Worm (Caenorhabditis elegans) whole organism, midembryonic: ENCODE measurements around the gene csb-1.

Experiments
- T22C8.4 ChIP-seq: fragments of 200-800 bp; sonication (Bioruptor generic); IDR thresholded peaks from 2 replicates; pipeline ENCODE4 v1.3.6; 2022; ENCODE audit warnings: missing genetic modification characterization, missing compliant biosample characterization
- cog-1 ChIP-seq: sonication (generic microtip); optimal IDR thresholded peaks from 2 replicates; lab custom pipeline; 2016; ENCODE audit warnings: missing genetic modification characterization, missing compliant biosample characterization
- flt-1 ChIP-seq: fragments of 200-800 bp; sonication (Bioruptor generic); IDR thresholded peaks from 2 replicates; pipeline ENCODE4 v1.3.6; 2022; ENCODE audit warnings: missing genetic modification characterization, missing compliant biosample characterization
- klf-2 ChIP-seq: fragments of 200-800 bp; sonication (Bioruptor generic); conservative IDR thresholded peaks from 2 replicates; pipeline ENCODE4 v1.3.6; 2022; ENCODE audit warnings: missing genetic modification reagents, missing genetic modification characterization, missing compliant biosample characterization
- med-1 ChIP-seq: sonication (generic microtip); optimal IDR thresholded peaks from 2 replicates; lab custom pipeline; 2017; ENCODE audit warnings: missing genetic modification characterization, mild to moderate bottlenecking, missing compliant biosample characterization, antibody characterized with exemption, missing genetic modification reagents; ENCODE audit not compliant: insufficient read depth
- ref-1 ChIP-seq: fragments of 200-800 bp; sonication (Bioruptor generic); conservative IDR thresholded peaks from 2 replicates; pipeline ENCODE4 v1.3.6; 2022; ENCODE audit warnings: missing genetic modification reagents, missing genetic modification characterization, missing compliant biosample characterization
- tab-1 ChIP-seq: fragments of 200-800 bp; sonication (Bioruptor generic); IDR thresholded peaks from 2 replicates; pipeline ENCODE4 v1.3.6; 2022; ENCODE audit warnings: missing genetic modification characterization, missing compliant biosample characterization
- ztf-23 ChIP-seq: fragments of 200-800 bp; sonication (Bioruptor generic); IDR thresholded peaks from 2 replicates; pipeline ENCODE4 v1.3.6; 2022; ENCODE audit warnings: missing genetic modification reagents, missing genetic modification characterization, missing compliant biosample characterization
- ztf-29 ChIP-seq: fragments of 200-800 bp; sonication (Bioruptor generic); IDR thresholded peaks from 2 replicates; pipeline ENCODE4 v1.3.6; 2022; ENCODE audit warnings: missing genetic modification reagents, missing genetic modification characterization, missing compliant biosample characterization

csb-1 gene

ce11 chrX:15878785-15879184 lies 13.1 kb upstream of the csb-1 start, which contains the start of gene gmeb-2:
Gene gmeb-2 (plus strand): TSS chrX:15879085.
- TF ChIP-seq flt-1 (GFP tag; lab: Robert Waterston, UW) = no peak
- TF ChIP-seq med-1 = no peak
- TF ChIP-seq ref-1 (GFP tag; lab: Robert Waterston, UW) = no peak

- TF ChIP-seq T22C8.4 (GFP tag; lab: Robert Waterston, UW) (no peak), ztf-23 (GFP tag; lab: Robert Waterston, UW) (0 out of 2 replicates have a peak, but pooled peaks have one; percentile 62), flt-1 (GFP tag; lab: Robert Waterston, UW) (no peak), tab-1 (GFP tag; lab: Robert Waterston, UW) (0 out of 2 replicates have a peak, but pooled peaks have one; percentile 51)
Observed at ce11 chrX:15876936-15877335, 11.2 kb upstream of the csb-1 start.

DNA sequence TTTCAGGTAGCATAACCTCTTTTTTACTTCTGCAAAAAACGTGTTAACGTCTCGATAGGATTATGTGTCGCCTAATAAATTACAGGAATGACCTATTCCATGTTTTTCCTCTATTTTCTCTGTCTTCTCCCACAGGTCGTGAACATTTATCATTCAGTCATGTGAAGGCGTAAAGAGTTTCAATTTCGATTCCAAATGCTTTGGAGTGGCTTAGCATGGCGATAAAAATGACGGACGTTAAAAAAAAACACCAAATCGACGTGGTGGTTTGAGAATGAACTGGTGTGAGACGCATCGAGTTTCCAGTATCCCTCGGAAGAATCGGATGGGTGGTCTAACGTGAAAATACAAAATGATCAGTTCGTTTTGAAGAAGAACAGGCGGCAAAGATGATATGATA lies 3.9 kb upstream of the csb-1 start:
- TF ChIP-seq T22C8.4 (GFP tag; lab: Robert Waterston, UW) (no peak), tab-1 (GFP tag; lab: Robert Waterston, UW) (no peak), klf-2 (no peak), cog-1 (tag; lab: Kevin White, UChicago) (no peak), ztf-23 (GFP tag; lab: Robert Waterston, UW) (no peak), ztf-29 (GFP tag; lab: Robert Waterston, UW) (no peak), med-1 (no peak), flt-1 (GFP tag; lab: Robert Waterston, UW) (no peak), ref-1 (GFP tag; lab: Robert Waterston, UW) (no peak)

DNA sequence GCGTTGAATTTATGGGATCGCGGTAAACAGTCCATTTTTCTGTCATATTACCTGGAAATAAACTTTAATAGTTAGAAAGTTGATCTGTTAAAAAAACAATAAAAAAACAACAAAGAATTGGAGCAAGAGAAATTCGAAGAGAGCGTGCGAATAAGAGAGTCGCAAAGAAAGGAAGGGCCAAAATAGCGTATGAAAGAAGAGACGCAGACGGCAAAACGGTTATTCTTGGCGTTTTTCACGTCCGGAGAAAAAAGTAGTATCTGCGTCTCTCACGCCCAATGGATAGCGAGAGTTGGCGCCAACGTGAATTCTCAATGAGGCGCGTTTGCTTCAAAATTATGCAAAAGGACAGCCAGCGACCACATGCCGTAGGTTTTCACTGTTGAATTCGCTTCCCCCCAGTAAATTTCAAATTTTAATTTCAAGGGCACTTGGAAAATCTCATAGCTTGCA lies 5.1 kb downstream of the csb-1 start, which contains the start of gene F53H4.6:
F53H4.6 (minus strand) TSS at position 51 of the 453 bp plus-strand sequence.
- TF ChIP-seq ztf-29 (GFP tag; lab: Robert Waterston, UW) = no peak
- no peak for TF ChIP-seq cog-1 (tag; lab: Kevin White, UChicago)
- TF ChIP-seq ztf-23 (GFP tag; lab: Robert Waterston, UW) = no peak
- TF ChIP-seq ref-1 (GFP tag; lab: Robert Waterston, UW) = no peak
- no peak for TF ChIP-seq klf-2
- no peak for TF ChIP-seq flt-1 (GFP tag; lab: Robert Waterston, UW)
- TF ChIP-seq T22C8.4 (GFP tag; lab: Robert Waterston, UW) = no peak
- no peak for TF ChIP-seq med-1
- TF ChIP-seq tab-1 (GFP tag; lab: Robert Waterston, UW) = no peak

ce11 chrX:15856853-15857252 lies 8.9 kb downstream of the csb-1 start, which contains the start of gene F53H4.2:
Gene F53H4.2 (plus strand): TSS chrX:15857153.
- no peak for TF ChIP-seq tab-1 (GFP tag; lab: Robert Waterston, UW)
- no peak for TF ChIP-seq ref-1 (GFP tag; lab: Robert Waterston, UW)
- TF ChIP-seq klf-2 = no peak
- TF ChIP-seq flt-1 (GFP tag; lab: Robert Waterston, UW) = no peak
- TF ChIP-seq med-1 = no peak
- TF ChIP-seq T22C8.4 (GFP tag; lab: Robert Waterston, UW) = no peak
- TF ChIP-seq cog-1 (tag; lab: Kevin White, UChicago) = no peak
- no peak for TF ChIP-seq ztf-29 (GFP tag; lab: Robert Waterston, UW)
- no peak for TF ChIP-seq ztf-23 (GFP tag; lab: Robert Waterston, UW)

- no peak for TF ChIP-seq tab-1 (GFP tag; lab: Robert Waterston, UW)
- no peak for TF ChIP-seq ref-1 (GFP tag; lab: Robert Waterston, UW)
- no peak for TF ChIP-seq flt-1 (GFP tag; lab: Robert Waterston, UW)
- TF ChIP-seq ztf-23 (GFP tag; lab: Robert Waterston, UW) = no peak
Observed at ce11 chrX:15851013-15851412, 14.7 kb downstream of the csb-1 start.

DNA sequence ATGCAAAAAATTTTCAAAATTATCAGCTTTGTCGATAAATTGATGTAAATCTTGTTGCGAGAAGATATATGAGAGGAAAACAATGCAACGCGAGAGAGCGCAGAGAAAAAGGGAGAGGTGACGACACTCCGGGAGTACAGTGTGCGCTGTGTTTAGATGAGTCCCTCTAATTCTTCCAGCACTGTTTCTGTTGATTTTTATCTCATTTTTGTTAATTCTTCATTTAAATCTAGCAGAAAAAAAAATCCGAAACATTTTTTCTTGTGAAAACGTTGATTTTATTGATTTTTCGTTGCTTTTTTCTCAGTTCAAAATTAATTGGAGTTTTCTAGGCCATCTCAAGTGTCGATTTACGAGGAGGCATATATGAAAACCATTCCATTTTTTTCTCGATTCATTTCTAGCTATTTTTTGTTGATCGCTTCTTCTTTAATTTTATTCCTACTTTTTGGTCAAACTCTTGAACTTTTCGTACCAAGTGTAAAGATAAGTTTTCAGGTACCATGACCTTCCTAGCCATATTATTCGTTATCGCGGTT lies 16.3 kb downstream of the csb-1 start, which contains the start of gene acl-1:
acl-1 (plus strand) TSS at position 489 of the 539 bp plus-strand sequence.
- TF ChIP-seq T22C8.4 (GFP tag; lab: Robert Waterston, UW) (0 out of 2 replicates have a peak, but pooled peaks have one; percentile 8), tab-1 (GFP tag; lab: Robert Waterston, UW) (no peak), klf-2 (no peak), med-1 (no peak), cog-1 (tag; lab: Kevin White, UChicago) (peak; percentile 55), ref-1 (GFP tag; lab: Robert Waterston, UW) (no peak), ztf-23 (GFP tag; lab: Robert Waterston, UW) (no peak), ztf-29 (GFP tag; lab: Robert Waterston, UW) (no peak), flt-1 (GFP tag; lab: Robert Waterston, UW) (no peak)

ce11 chrX:15848867-15849266 lies 16.9 kb downstream of the csb-1 start:
- TF ChIP-seq cog-1 (tag; lab: Kevin White, UChicago) (no peak), ref-1 (GFP tag; lab: Robert Waterston, UW) (no peak), flt-1 (GFP tag; lab: Robert Waterston, UW) (no peak), T22C8.4 (GFP tag; lab: Robert Waterston, UW) (no peak), med-1 (no peak), ztf-29 (GFP tag; lab: Robert Waterston, UW) (no peak), klf-2 (no peak), tab-1 (GFP tag; lab: Robert Waterston, UW) (no peak), ztf-23 (GFP tag; lab: Robert Waterston, UW) (no peak)

DNA sequence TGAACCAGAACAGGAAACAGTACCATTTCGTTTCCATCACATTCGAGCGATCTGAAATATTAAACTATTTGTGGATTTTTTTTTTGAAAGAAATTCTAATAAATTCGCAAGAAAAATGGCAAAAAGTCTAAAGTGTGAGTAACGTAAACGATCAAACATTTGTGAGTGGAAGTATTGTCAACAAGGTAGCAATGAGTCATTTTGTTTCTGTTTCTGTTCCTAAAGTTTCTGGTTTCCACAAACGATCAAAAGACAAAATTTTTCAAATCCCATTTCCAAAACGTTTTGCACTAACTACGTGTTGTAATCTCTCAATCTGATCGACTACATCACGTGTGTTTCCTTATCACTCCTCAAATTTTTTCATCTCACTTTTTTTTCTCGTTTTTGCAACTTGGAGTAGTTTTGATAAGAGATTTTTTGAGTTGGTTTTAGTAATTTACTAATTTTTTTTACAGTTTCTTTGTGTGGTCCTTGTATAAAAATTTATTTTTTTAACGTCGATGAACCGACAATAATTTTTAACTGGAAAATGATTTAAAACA lies 18.1 kb downstream of the csb-1 start, which contains the start of gene F59F4.3:
F59F4.3 (minus strand) TSS at position 51 of the 545 bp plus-strand sequence.
- TF ChIP-seq med-1 = no peak
- no peak for TF ChIP-seq klf-2
- no peak for TF ChIP-seq T22C8.4 (GFP tag; lab: Robert Waterston, UW)
- no peak for TF ChIP-seq ztf-29 (GFP tag; lab: Robert Waterston, UW)
- TF ChIP-seq tab-1 (GFP tag; lab: Robert Waterston, UW) = no peak
- TF ChIP-seq cog-1 (tag; lab: Kevin White, UChicago) = no peak
- TF ChIP-seq ztf-23 (GFP tag; lab: Robert Waterston, UW) = no peak
